Fruit fly (Drosophila melanogaster) whole organism, embryonic: Measurements from ENCODE around the gene RunxB.

Experiments used
- ATbp ChIP-seq: fragments of 200-800 bp; sonication (Bioruptor generic); optimal IDR thresholded peaks from 2 replicates; lab custom pipeline; 2017; ENCODE audit warnings: missing biosample characterization, mild to moderate bottlenecking, missing genetic modification characterization, missing genetic modification reagents
- Adf1 ChIP-seq: fragments of 200-800 bp; sonication (Bioruptor generic); IDR thresholded peaks from 2 replicates; pipeline ENCODE4 v1.3.6; 2022; ENCODE audit warnings: missing biosample characterization, missing genetic modification characterization
- Atf3 ChIP-seq: fragments of 200-800 bp; sonication (Bioruptor generic); optimal IDR thresholded peaks from 3 replicates; lab custom pipeline; 2016; ENCODE audit warnings: missing biosample characterization, missing genetic modification characterization
- B-H1 ChIP-seq: fragments of 200-800 bp; sonication (Bioruptor generic); IDR thresholded peaks from 3 replicates; pipeline ENCODE4 v1.3.6; 2022; ENCODE audit warnings: missing biosample characterization, missing genetic modification characterization
- CG10267 ChIP-seq: fragments of 200-800 bp; sonication (Bioruptor generic); optimal IDR thresholded peaks from 2 replicates; lab custom pipeline; 2018; ENCODE audit warnings: missing biosample characterization, mild to moderate bottlenecking, missing genetic modification characterization, moderate library complexity
- CG10431 ChIP-seq: fragments of 200-800 bp; sonication (Bioruptor generic); optimal IDR thresholded peaks from 3 replicates; lab custom pipeline; 2018; ENCODE audit warnings: missing biosample characterization, mild to moderate bottlenecking, missing genetic modification characterization
- CG12769 ChIP-seq: fragments of 200-800 bp; sonication (Bioruptor generic); optimal IDR thresholded peaks from 2 replicates; lab custom pipeline; 2019; ENCODE audit warnings: missing biosample characterization, mild to moderate bottlenecking, missing genetic modification characterization, moderate library complexity
- CG12942 ChIP-seq: fragments of 200-800 bp; sonication (Bioruptor generic); optimal IDR thresholded peaks from 3 replicates; lab custom pipeline; 2016; ENCODE audit warnings: missing biosample characterization, missing genetic modification characterization
- CG17568 ChIP-seq: fragments of 200-800 bp; sonication (Bioruptor generic); optimal IDR thresholded peaks from 2 replicates; lab custom pipeline; 2018; ENCODE audit warnings: missing biosample characterization, mild to moderate bottlenecking, missing genetic modification characterization, moderate library complexity
- CG2199 ChIP-seq: fragments of 200-800 bp; sonication (Bioruptor generic); IDR thresholded peaks from 3 replicates; pipeline ENCODE4 v1.3.6; 2022; ENCODE audit warnings: missing biosample characterization, missing genetic modification characterization
- CG2875 ChIP-seq: fragments of 200-800 bp; sonication (Bioruptor generic); optimal IDR thresholded peaks from 2 replicates; lab custom pipeline; 2017; ENCODE audit warnings: missing biosample characterization, mild to moderate bottlenecking, missing genetic modification characterization, missing genetic modification reagents
- CG33557 ChIP-seq: fragments of 200-800 bp; sonication (Bioruptor generic); optimal IDR thresholded peaks from 2 replicates; lab custom pipeline; 2019; ENCODE audit warnings: missing biosample characterization, mild to moderate bottlenecking, missing genetic modification characterization, moderate library complexity
- CG34376 ChIP-seq: fragments of 200-800 bp; sonication (Bioruptor generic); optimal IDR thresholded peaks from 2 replicates; lab custom pipeline; 2018; ENCODE audit warnings: missing biosample characterization, mild to moderate bottlenecking, missing genetic modification characterization
- CG4617 ChIP-seq: fragments of 200-800 bp; sonication (Bioruptor generic); optimal IDR thresholded peaks from 3 replicates; lab custom pipeline; 2016; ENCODE audit warnings: missing biosample characterization, missing genetic modification characterization, borderline replicate concordance
- CG6689 ChIP-seq: fragments of 200-800 bp; sonication (Bioruptor generic); IDR thresholded peaks from 2 replicates; pipeline ENCODE4 v1.3.6; 2022; ENCODE audit warnings: missing biosample characterization, missing genetic modification characterization
- Dek ChIP-seq: fragments of 200-800 bp; sonication (Bioruptor generic); optimal IDR thresholded peaks from 3 replicates; lab custom pipeline; 2019; ENCODE audit warnings: missing biosample characterization, mild to moderate bottlenecking, missing genetic modification characterization, moderate library complexity
- Fer1 ChIP-seq: fragments of 200-800 bp; sonication (Bioruptor generic); optimal IDR thresholded peaks from 2 replicates; lab custom pipeline; 2017; ENCODE audit warnings: missing biosample characterization, mild to moderate bottlenecking, missing genetic modification characterization
- H15 ChIP-seq: fragments of 200-800 bp; sonication (Bioruptor generic); IDR thresholded peaks from 3 replicates; pipeline ENCODE4 v1.3.6; 2022; ENCODE audit warnings: missing biosample characterization, missing genetic modification characterization
- Hey ChIP-seq: fragments of 200-800 bp; sonication (Bioruptor generic); optimal IDR thresholded peaks from 3 replicates; lab custom pipeline; 2018; ENCODE audit warnings: missing biosample characterization, mild to moderate bottlenecking, missing genetic modification characterization
- Hr3 ChIP-seq: fragments of 200-800 bp; sonication (Bioruptor generic); optimal IDR thresholded peaks from 3 replicates; lab custom pipeline; 2016; ENCODE audit warnings: missing biosample characterization, missing genetic modification characterization
- Hr39 ChIP-seq: fragments of >200 bp; optimal IDR thresholded peaks from 2 replicates; lab custom pipeline; 2017
- Hr78 ChIP-seq, 2 experiments: fragments of 200-800 bp in 1 of 2; fragments of >200 bp in 1 of 2; sonication (Bioruptor generic) in 1 of 2; optimal IDR thresholded peaks; 2 replicates each; lab custom pipeline; 2017 to 2019; ENCODE audit warnings: missing biosample characterization in 2 of 2, missing genetic modification characterization in 2 of 2, mild to moderate bottlenecking in 1 of 2, moderate library complexity in 1 of 2
- Mes4 ChIP-seq: fragments of 200-800 bp; sonication (Bioruptor generic); optimal IDR thresholded peaks from 2 replicates; lab custom pipeline; 2016; ENCODE audit warnings: missing biosample characterization, missing genetic modification characterization
- Nf-YC ChIP-seq: fragments of 200-800 bp; optimal IDR thresholded peaks from 3 replicates; lab custom pipeline; 2019; ENCODE audit warnings: missing biosample characterization, mild to moderate bottlenecking, missing genetic modification characterization, moderate library complexity
- Oli ChIP-seq: fragments of 200-800 bp; sonication (Bioruptor generic); optimal IDR thresholded peaks from 2 replicates; lab custom pipeline; 2018; ENCODE audit warnings: missing biosample characterization, mild to moderate bottlenecking, missing genetic modification characterization, moderate library complexity
- Ptx1 ChIP-seq: fragments of 200-800 bp; sonication (Bioruptor generic); IDR thresholded peaks from 2 replicates; pipeline ENCODE4 v1.3.6; 2022; ENCODE audit warnings: missing biosample characterization, missing genetic modification characterization
- Sox100B ChIP-seq: fragments of 200-800 bp; sonication (Bioruptor generic); optimal IDR thresholded peaks from 3 replicates; lab custom pipeline; 2018; ENCODE audit warnings: missing biosample characterization, mild to moderate bottlenecking, missing genetic modification characterization
- Sox102F ChIP-seq: fragments of 200-800 bp; sonication (Bioruptor generic); optimal IDR thresholded peaks from 2 replicates; lab custom pipeline; 2018; ENCODE audit warnings: missing biosample characterization, mild to moderate bottlenecking, missing genetic modification characterization, moderate library complexity
- Usf ChIP-seq: fragments of 200-800 bp; sonication (Bioruptor generic); optimal IDR thresholded peaks from 2 replicates; lab custom pipeline; 2017; ENCODE audit warnings: missing genotype, missing biosample characterization, missing genetic modification characterization
- bbx ChIP-seq: fragments of 200-800 bp; sonication (Bioruptor generic); IDR thresholded peaks from 2 replicates; pipeline ENCODE4 v1.3.6; 2022; ENCODE audit warnings: missing biosample characterization, missing genetic modification characterization; ENCODE audit not compliant: partially characterized antibody
- chn ChIP-seq: fragments of 200-800 bp; sonication (Bioruptor generic); optimal IDR thresholded peaks from 2 replicates; lab custom pipeline; 2016; ENCODE audit warnings: missing biosample characterization, missing genetic modification characterization
- danr ChIP-seq: fragments of 200-800 bp; sonication (Bioruptor generic); IDR thresholded peaks from 2 replicates; pipeline ENCODE4 v1.3.6; 2022; ENCODE audit warnings: missing biosample characterization, missing genetic modification characterization
- dimm ChIP-seq: fragments of 200-800 bp; sonication (Bioruptor generic); IDR thresholded peaks from 2 replicates; pipeline ENCODE4 v1.3.6; 2022; ENCODE audit warnings: missing biosample characterization, missing genetic modification characterization
- disco-r ChIP-seq: fragments of 200-800 bp; sonication (Bioruptor generic); optimal IDR thresholded peaks from 2 replicates; lab custom pipeline; 2016; ENCODE audit warnings: missing biosample characterization, missing genetic modification characterization
- ems ChIP-seq: fragments of 200-800 bp; sonication (Bioruptor generic); optimal IDR thresholded peaks from 3 replicates; lab custom pipeline; 2016; ENCODE audit warnings: missing biosample characterization, missing genetic modification characterization
- eve ChIP-seq, 2 experiments: fragments of >200 bp; optimal IDR thresholded peaks; 2 replicates each; lab custom pipeline; 2017; ENCODE audit warnings: missing biosample characterization in 2 of 2, missing genetic modification characterization in 2 of 2
- gem ChIP-seq: fragments of 200-800 bp; sonication (Bioruptor generic); optimal IDR thresholded peaks from 2 replicates; lab custom pipeline; 2019; ENCODE audit warnings: missing biosample characterization, mild to moderate bottlenecking, missing genetic modification characterization, moderate library complexity
- gfzf ChIP-seq: fragments of 200-800 bp; sonication (Bioruptor generic); optimal IDR thresholded peaks from 2 replicates; lab custom pipeline; 2016; ENCODE audit warnings: missing biosample characterization, mild to moderate bottlenecking, missing genetic modification characterization, moderate library complexity
- grau ChIP-seq: fragments of 200-800 bp; optimal IDR thresholded peaks from 3 replicates; lab custom pipeline; 2019; ENCODE audit warnings: missing biosample characterization, mild to moderate bottlenecking, missing genetic modification characterization, moderate library complexity
- gsb ChIP-seq: fragments of 200-800 bp; sonication (Bioruptor generic); IDR thresholded peaks from 2 replicates; pipeline ENCODE4 v1.3.6; 2022; ENCODE audit warnings: missing biosample characterization, missing genetic modification characterization
- ind ChIP-seq: fragments of 200-800 bp; sonication (Bioruptor generic); optimal IDR thresholded peaks from 3 replicates; lab custom pipeline; 2016; ENCODE audit warnings: missing biosample characterization, missing genetic modification characterization
- insv ChIP-seq, 2 experiments: fragments of 200-800 bp; sonication (Bioruptor generic); optimal IDR thresholded peaks; 3 replicates each; lab custom pipeline; 2016 to 2018; ENCODE audit warnings: missing biosample characterization in 2 of 2, missing genetic modification characterization in 2 of 2
- jigr1 ChIP-seq: fragments of 200-800 bp; sonication (Bioruptor generic); IDR thresholded peaks from 3 replicates; pipeline ENCODE4 v1.3.6; 2022; ENCODE audit warnings: missing biosample characterization, missing genetic modification characterization
- lmd ChIP-seq: fragments of 200-800 bp; sonication (Bioruptor generic); IDR thresholded peaks from 2 replicates; pipeline ENCODE4 v1.3.6; 2022; ENCODE audit warnings: missing biosample characterization, missing genetic modification characterization
- nau ChIP-seq: fragments of 200-800 bp; sonication (Bioruptor generic); optimal IDR thresholded peaks from 3 replicates; lab custom pipeline; 2017; ENCODE audit warnings: missing biosample characterization, mild to moderate bottlenecking, missing genetic modification characterization, missing genetic modification reagents
- pfk ChIP-seq: fragments of 200-800 bp; sonication (Bioruptor generic); optimal IDR thresholded peaks from 2 replicates; lab custom pipeline; 2018; ENCODE audit warnings: missing biosample characterization, mild to moderate bottlenecking, missing genetic modification characterization, moderate library complexity
- ttk ChIP-seq: fragments of 200-800 bp; sonication (Bioruptor generic); IDR thresholded peaks from 2 replicates; pipeline ENCODE4 v2.1.2; 2022; ENCODE audit warnings: missing biosample characterization, missing genetic modification characterization
- unc-4 ChIP-seq: fragments of 200-800 bp; sonication (Bioruptor generic); IDR thresholded peaks from 2 replicates; pipeline ENCODE4 v1.3.6; 2022; ENCODE audit warnings: missing biosample characterization, missing genetic modification characterization; ENCODE audit not compliant: partially characterized antibody
- vvl ChIP-seq: fragments of 200-800 bp; sonication (Bioruptor generic); IDR thresholded peaks from 2 replicates; pipeline ENCODE4 v1.3.6; 2022; ENCODE audit warnings: missing biosample characterization, missing genetic modification characterization
- wek ChIP-seq: fragments of 200-800 bp; sonication (Bioruptor generic); optimal IDR thresholded peaks from 3 replicates; lab custom pipeline; 2018; ENCODE audit warnings: missing biosample characterization, mild to moderate bottlenecking, missing genetic modification characterization, moderate library complexity
- zfh1 ChIP-seq: fragments of 200-800 bp; sonication (Bioruptor generic); IDR thresholded peaks from 3 replicates; pipeline ENCODE4 v1.3.6; 2022; ENCODE audit warnings: missing biosample characterization, missing genetic modification characterization

Gene RunxB

DNA sequence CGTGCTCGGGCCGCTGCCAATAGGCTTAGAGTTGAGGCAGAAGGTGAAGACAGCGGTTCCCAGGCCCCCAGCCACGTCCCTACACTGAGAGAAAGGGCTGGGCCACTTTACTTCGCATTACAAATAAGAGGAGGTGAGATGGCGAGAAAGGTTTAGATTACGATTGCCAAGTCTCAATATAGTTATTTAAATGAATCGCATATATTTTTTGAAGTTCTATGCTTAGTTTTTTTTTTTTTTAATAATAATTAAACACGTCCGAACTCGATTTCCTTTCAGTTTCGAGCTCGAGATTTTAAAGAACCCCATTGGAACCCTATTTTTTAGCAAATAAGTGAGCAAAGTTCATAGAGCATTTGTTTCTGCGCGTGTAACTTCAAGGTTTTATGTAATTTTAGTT lies 30.5 kb upstream of the RunxB start (continued):
- TF ChIP-seq vvl (GFP tag; lab: Robert Waterston, UW), result peak; percentile 39; the same call in 1 of the 2 replicates
- no peak for TF ChIP-seq gsb (GFP tag; lab: Robert Waterston, UW)
- peak; percentile 57 for TF ChIP-seq Sox100B (GFP tag; lab: Kevin White, UChicago)
- TF ChIP-seq wek (GFP tag; lab: Kevin White, UChicago), result no peak
- TF ChIP-seq CG17568 (GFP tag; lab: Kevin White, UChicago), result no peak
- TF ChIP-seq CG2875 (GFP tag; lab: Kevin White, UChicago), result peak; percentile 15
- no peak for TF ChIP-seq nau (GFP tag; lab: Kevin White, UChicago)
- TF ChIP-seq CG33557, result no peak
- TF ChIP-seq ems (GFP tag; lab: Kevin White, UChicago), result peak; percentile 41
- TF ChIP-seq lmd (GFP tag; lab: Robert Waterston, UW), result peak; percentile 60
- TF ChIP-seq Mes4 (GFP tag; lab: Kevin White, UChicago), result peak; percentile 21
- no peak for TF ChIP-seq Hr78 (GFP tag; optimal IDR thresholded peaks at IDR 0.05; lab: Kevin White, UChicago)
- no peak for TF ChIP-seq CG10431
- TF ChIP-seq CG4617, result no peak
- peak; percentile 3 for TF ChIP-seq chn (GFP tag; lab: Kevin White, UChicago)
- TF ChIP-seq Fer1 (GFP tag; lab: Kevin White, UChicago), result peak; percentile 47
- TF ChIP-seq dimm, result no peak
- TF ChIP-seq ind (GFP tag; lab: Kevin White, UChicago), result peak; percentile 55
- TF ChIP-seq eve (GFP tag; optimal IDR thresholded peaks at IDR 0.05; lab: Kevin White, UChicago), result peak in 1 of 2 experiments; percentile 59
- TF ChIP-seq danr (GFP tag; lab: Robert Waterston, UW), result no peak
- TF ChIP-seq CG6689 (GFP tag; lab: Robert Waterston, UW), result peak; percentile 50
- TF ChIP-seq ttk (GFP tag; lab: Robert Waterston, UW), result 0 out of 2 replicates have a peak, but pooled peaks have one; percentile 34
- no peak for TF ChIP-seq CG34376 (GFP tag; lab: Kevin White, UChicago)
- TF ChIP-seq disco-r, result no peak
- peak; percentile 56 for TF ChIP-seq Oli (tag; lab: Kevin White, UChicago)
- TF ChIP-seq H15, result 0 out of 3 replicates have a peak, but pooled peaks have one; percentile 34
- no peak for TF ChIP-seq CG12769 (tag; lab: Kevin White, UChicago)
- TF ChIP-seq Usf (GFP tag; lab: Kevin White, UChicago), result no peak
- TF ChIP-seq Dek (tag; lab: Kevin White, UChicago), result no peak
- no peak for TF ChIP-seq unc-4 (GFP tag; lab: Robert Waterston, UW)
- TF ChIP-seq bbx (GFP tag; lab: Robert Waterston, UW), result no peak
- TF ChIP-seq CG10267, result peak; percentile 12
- TF ChIP-seq ATbp (GFP tag; lab: Kevin White, UChicago), result peak; percentile 59
- TF ChIP-seq gem, result peak; percentile 68
- TF ChIP-seq jigr1 (GFP tag; lab: Robert Waterston, UW), result peak; percentile 58; the same call in 1 of the 3 replicates
- TF ChIP-seq zfh1 (GFP tag; lab: Robert Waterston, UW), result peak; percentile 39; the same call in 1 of the 3 replicates
- no peak for TF ChIP-seq insv (GFP tag; optimal IDR thresholded peaks at IDR 0.05; lab: Kevin White, UChicago)
- TF ChIP-seq Hey, result no peak
- TF ChIP-seq Adf1, result no peak
- TF ChIP-seq CG12942, result peak; percentile 30
- no peak for TF ChIP-seq gfzf (GFP tag; lab: Kevin White, UChicago)
- TF ChIP-seq Nf-YC (tag; lab: Kevin White, UChicago), result peak; percentile 24
- TF ChIP-seq Hr39, result no peak
- TF ChIP-seq pfk (GFP tag; lab: Kevin White, UChicago), result no peak
- TF ChIP-seq Atf3 (GFP tag; lab: Kevin White, UChicago), result no peak
- TF ChIP-seq Sox102F (GFP tag; lab: Kevin White, UChicago), result peak; percentile 59
- no peak; the same call in 2 of the 3 replicates for TF ChIP-seq B-H1 (GFP tag; lab: Robert Waterston, UW)
- TF ChIP-seq Ptx1 (GFP tag; lab: Robert Waterston, UW), result peak; percentile 64
- peak; percentile 49 for TF ChIP-seq Hr3 (GFP tag; lab: Kevin White, UChicago)
- peak; percentile 51 for TF ChIP-seq grau (tag; lab: Kevin White, UChicago)
- no peak for TF ChIP-seq CG2199 (GFP tag; lab: Robert Waterston, UW)
